Worm (Caenorhabditis elegans) whole organism, early embryonic: ENCODE measurements around the gene F59E11.2.

Experiments
- aly-1 ChIP-seq: sonication (generic microtip); optimal IDR thresholded peaks from 2 replicates; lab custom pipeline; 2016; ENCODE audit warnings: missing genetic modification characterization, missing compliant biosample characterization
- flt-1 ChIP-seq: fragments of 200-800 bp; sonication (Bioruptor generic); IDR thresholded peaks from 2 replicates; pipeline ENCODE4 v1.3.6; 2022; ENCODE audit warnings: missing genetic modification characterization, missing compliant biosample characterization
- tbx-11 ChIP-seq: fragments of 200-800 bp; sonication (Bioruptor generic); IDR thresholded peaks from 2 replicates; pipeline ENCODE4 v1.3.6; 2022; ENCODE audit warnings: missing genetic modification characterization, missing compliant biosample characterization

- TF ChIP-seq aly-1, result no peak
- TF ChIP-seq tbx-11 (GFP tag; lab: Robert Waterston, UW), result no peak
- TF ChIP-seq flt-1, result no peak
Measured at ce11 chrV:9033267-9033666, 32.0 kb downstream of the F59E11.2 start, which contains the start of gene C25E10.4.
